Fruit fly (Drosophila melanogaster): ENCODE data around the gene Mkrn1.

Gene Mkrn1

dm6 chr3L:21515823-21516715 is 17.4 kb downstream of the Mkrn1 start, which contains the start of the genes SAK and Cdk12 (continued):
- TF ChIP-seq Fer1 (GFP tag; optimal IDR thresholded peaks at IDR 0.05) (peak; percentile 79), CG14441 (GFP tag; IDR thresholded peaks at IDR 0.05) (peak; percentile 77), stwl (tag; optimal IDR thresholded peaks at IDR 0.05) (peak; percentile 93), pita (GFP tag; optimal IDR thresholded peaks at IDR 0.05) (no peak), CG7928 (GFP tag; optimal IDR thresholded peaks at IDR 0.05) (peak; percentile 96), ham (GFP tag; IDR thresholded peaks at IDR 0.05) (peak; percentile 24; the same call in 1 of the 2 replicates), br (optimal IDR thresholded peaks at IDR 0.05) (no peak), gro (GFP tag; optimal IDR thresholded peaks at IDR 0.05) (no peak), emc (GFP tag; optimal IDR thresholded peaks at IDR 0.05) (no peak), lab (GFP tag; optimal IDR thresholded peaks at IDR 0.05) (peak; percentile 89), CG4328 (GFP tag; optimal IDR thresholded peaks at IDR 0.05) (peak; percentile 87), dysf (GFP tag; IDR thresholded peaks at IDR 0.05) (peak; percentile 86), CG34224 (GFP tag; IDR thresholded peaks at IDR 0.05; ENCODE audit: partially characterized antibody) (peak; percentile 37; the same call in 1 of the 3 replicates), ci (GFP tag; IDR thresholded peaks at IDR 0.05) (peak; percentile 74; the same call in 2 of the 3 replicates), so (GFP tag; IDR thresholded peaks at IDR 0.05) (peak; percentile 87), dan (GFP tag; IDR thresholded peaks at IDR 0.05) (peak; percentile 40; the same call in 1 of the 2 replicates), CG9727 (GFP tag; optimal IDR thresholded peaks at IDR 0.05) (peak; percentile 90), Mes4 (GFP tag; optimal IDR thresholded peaks at IDR 0.05) (peak; percentile 29), D19B (GFP tag; optimal IDR thresholded peaks at IDR 0.05) (peak; percentile 74), usp (GFP tag; optimal IDR thresholded peaks at IDR 0.05) (no peak), Tbp (GFP tag; optimal IDR thresholded peaks at IDR 0.05) (no peak), cas (GFP tag; IDR thresholded peaks at IDR 0.05) (no peak; the same call in 1 of the 2 replicates), Poxn (GFP tag; IDR thresholded peaks at IDR 0.05) (no peak; the same call in 1 of the 2 replicates), CG3726 (GFP tag; IDR thresholded peaks at IDR 0.05) (peak; percentile 73; the same call in 2 of the 3 replicates), vfl (GFP tag; optimal IDR thresholded peaks at IDR 0.05) (peak; percentile 11), phol (tag; optimal IDR thresholded peaks at IDR 0.05) (peak; percentile 89), Taf1 (GFP tag; IDR thresholded peaks at IDR 0.05) (peak; percentile 77; the same call in 1 of the 2 replicates), tup (GFP tag; optimal IDR thresholded peaks at IDR 0.05) (peak; percentile 77), Atf6 (GFP tag; IDR thresholded peaks at IDR 0.05) (peak; percentile 84), CG1647 (GFP tag; optimal IDR thresholded peaks at IDR 0.05) (peak; percentile 30), knrl (GFP tag; IDR thresholded peaks at IDR 0.05; ENCODE audit: partially characterized antibody) (peak; percentile 64), fd64A (GFP tag; optimal IDR thresholded peaks at IDR 0.05) (peak; percentile 16), CG7987 (GFP tag; optimal IDR thresholded peaks at IDR 0.05) (peak; percentile 52), pnt (GFP tag; optimal IDR thresholded peaks at IDR 0.05) (peak; percentile 71), Hr78 (GFP tag; optimal IDR thresholded peaks at IDR 0.05) (peak in 1 of 2 experiments; percentile 83), scrt (GFP tag; optimal IDR thresholded peaks at IDR 0.05) (peak; percentile 71), Doc2 (GFP tag; IDR thresholded peaks at IDR 0.05) (no peak), CG7372 (GFP tag; IDR thresholded peaks at IDR 0.05) (peak; percentile 74), unc-4 (GFP tag; IDR thresholded peaks at IDR 0.05; ENCODE audit: partially characterized antibody) (peak; percentile 37; the same call in 1 of the 2 replicates), Dbx (GFP tag; IDR thresholded peaks at IDR 0.05) (peak; percentile 84), CG9437 (GFP tag; optimal IDR thresholded peaks at IDR 0.05) (peak; percentile 82), Sin3A (optimal IDR thresholded peaks at IDR 0.05) (no peak), Ets97D (GFP tag; optimal IDR thresholded peaks at IDR 0.05) (peak; percentile 58), Abd-B (GFP tag; optimal IDR thresholded peaks at IDR 0.05) (peak; percentile 91), gfzf (GFP tag; optimal IDR thresholded peaks at IDR 0.05) (no peak), tin (GFP tag; optimal IDR thresholded peaks at IDR 0.05) (peak; percentile 86), Fer2 (tag; optimal IDR thresholded peaks at IDR 0.05) (peak; percentile 73), chn (GFP tag; optimal IDR thresholded peaks at IDR 0.05) (peak; percentile 47), Jarid2 (GFP tag; optimal IDR thresholded peaks at IDR 0.05) (no peak)

Data from whole organism, embryonic.